Worm (Caenorhabditis elegans) whole organism, L4 larva: Measurements from ENCODE around the gene atx-3.

Experiments
- ZK337.2 ChIP-seq: fragments of 200-800 bp; sonication (Bioruptor generic); IDR thresholded peaks from 2 replicates; pipeline ENCODE4 v1.3.6; 2022; ENCODE audit warnings: missing genetic modification reagents, missing genetic modification characterization, missing compliant biosample characterization
- attf-4 ChIP-seq: sonication (generic microtip); optimal IDR thresholded peaks from 3 replicates; lab custom pipeline; 2017; ENCODE audit warnings: missing biosample characterization, missing genetic modification characterization
- ceh-62 ChIP-seq: sonication (generic microtip); optimal IDR thresholded peaks from 2 replicates; lab custom pipeline; 2017; ENCODE audit warnings: missing biosample characterization, missing genetic modification characterization
- egl-27 ChIP-seq: sonication (generic microtip); optimal IDR thresholded peaks from 3 replicates; lab custom pipeline; 2017; ENCODE audit warnings: missing biosample characterization, missing genetic modification reagents, missing genetic modification characterization
- fkh-10 ChIP-seq: fragments of 150-350 bp; optimal IDR thresholded peaks from 2 replicates; lab custom pipeline; 2014; ENCODE audit warnings: missing biosample characterization, missing genetic modification reagents, missing genetic modification characterization
- hif-1 ChIP-seq, 2 experiments: sonication (generic microtip); optimal IDR thresholded peaks; 2 replicates each; lab custom pipeline; 2016 to 2017; ENCODE audit warnings: missing compliant biosample characterization in 2 of 2, missing genetic modification characterization in 2 of 2, missing genetic modification reagents in 2 of 2, missing genotype in 2 of 2, mild to moderate bottlenecking in 1 of 2
- mdl-1 ChIP-seq, 2 experiments: fragments of 150-350 bp in 1 of 2; sonication (generic microtip) in 1 of 2; optimal IDR thresholded peaks; 2 replicates each; lab custom pipeline; 2014 to 2017; ENCODE audit warnings: missing biosample characterization in 2 of 2, missing genetic modification characterization in 2 of 2
- nhr-25 ChIP-seq: sonication (generic microtip); optimal IDR thresholded peaks from 2 replicates; lab custom pipeline; 2017; ENCODE audit warnings: missing genetic modification characterization, mild to moderate bottlenecking, missing compliant biosample characterization, antibody characterized with exemption, moderate library complexity, borderline replicate concordance; ENCODE audit not compliant: insufficient read depth
- pha-4 ChIP-seq, 2 experiments: fragments of 150-350 bp in 1 of 2; fragments of 200-800 bp in 1 of 2; sonication (Bioruptor generic) in 1 of 2; IDR thresholded peaks in 1 of 2; optimal IDR thresholded peaks in 1 of 2; 2 replicates each; pipeline versions ENCODE4 v1.3.6 to Lab custom; 2014 to 2022; ENCODE audit warnings: missing genetic modification characterization in 2 of 2, missing genetic modification reagents in 2 of 2, missing biosample characterization in 1 of 2, missing compliant biosample characterization in 1 of 2
- sdz-12 ChIP-seq: fragments of 200-800 bp; sonication (Bioruptor generic); optimal IDR thresholded peaks from 2 replicates; lab custom pipeline; 2018; ENCODE audit warnings: mild to moderate bottlenecking, missing genetic modification characterization, missing compliant biosample characterization
- unc-130 ChIP-seq: sonication (generic microtip); optimal IDR thresholded peaks from 2 replicates; lab custom pipeline; 2016; ENCODE audit warnings: missing genetic modification reagents, missing genetic modification characterization, missing compliant biosample characterization
- zfp-2 ChIP-seq: sonication (generic microtip); optimal IDR thresholded peaks from 2 replicates; lab custom pipeline; 2016; ENCODE audit warnings: mild to moderate bottlenecking, missing genetic modification characterization, missing compliant biosample characterization
- ztf-11 ChIP-seq: fragments of 150-350 bp; optimal IDR thresholded peaks from 2 replicates; lab custom pipeline; 2014; ENCODE audit warnings: missing biosample characterization, missing genetic modification characterization

ce11 chrV:15533864-15534263 is 43.4 kb downstream of the atx-3 start, which contains the start of gene F21A3.2:
- TF ChIP-seq ZK337.2 (GFP tag; lab: Robert Waterston, UW) (no peak), fkh-10 (no peak), hif-1 (tag; optimal IDR thresholded peaks at IDR 0.05; lab: Kevin White, UChicago) (no peak), mdl-1 (tag; optimal IDR thresholded peaks at IDR 0.05; lab: Kevin White, UChicago) (no peak), zfp-2 (tag; lab: Kevin White, UChicago) (no peak), egl-27 (tag; lab: Kevin White, UChicago) (no peak), ceh-62 (tag; lab: Kevin White, UChicago) (no peak), sdz-12 (GFP tag; lab: Kevin White, UChicago) (no peak), unc-130 (no peak), pha-4 (GFP tag; IDR thresholded peaks at IDR 0.05; lab: Robert Waterston, UW) (no peak), pha-4 (tag; optimal IDR thresholded peaks at IDR 0.05; lab: Kevin White, UChicago) (no peak), attf-4 (tag; lab: Kevin White, UChicago) (no peak), nhr-25 (tag; lab: Kevin White, UChicago) (no peak), ztf-11 (tag; lab: Kevin White, UChicago) (no peak)
